Worm (Caenorhabditis elegans) whole organism, L2 larva: Measurements from ENCODE around the gene C34D10.5.

ENCODE experiments used
- ZK546.5 ChIP-seq: sonication (generic microtip); optimal IDR thresholded peaks from 2 replicates; lab custom pipeline; 2017; ENCODE audit warnings: missing biosample characterization, missing genetic modification characterization
- egl-27 ChIP-seq: sonication (generic microtip); optimal IDR thresholded peaks from 3 replicates; lab custom pipeline; 2017; ENCODE audit warnings: missing biosample characterization, missing genetic modification reagents, missing genetic modification characterization
- elt-3 ChIP-seq: sonication (generic microtip); optimal IDR thresholded peaks from 2 replicates; lab custom pipeline; 2017; ENCODE audit warnings: missing biosample characterization, missing genetic modification characterization
- lin-39 ChIP-seq: fragments of 150-350 bp; optimal IDR thresholded peaks from 2 replicates; lab custom pipeline; 2014; ENCODE audit warnings: missing biosample characterization, missing genetic modification reagents, missing genetic modification characterization
- mdl-1 ChIP-seq, 2 experiments: fragments of 150-350 bp in 1 of 2; sonication (generic microtip) in 1 of 2; optimal IDR thresholded peaks; 2 replicates each; lab custom pipeline; 2017; ENCODE audit warnings: missing biosample characterization in 2 of 2, missing genetic modification characterization in 2 of 2
- nhr-11 ChIP-seq: fragments of 150-350 bp; optimal IDR thresholded peaks from 2 replicates; lab custom pipeline; 2014; ENCODE audit warnings: missing biosample characterization, missing genetic modification characterization
- nhr-237 ChIP-seq: fragments of 150-350 bp; optimal IDR thresholded peaks from 2 replicates; lab custom pipeline; 2014; ENCODE audit warnings: missing biosample characterization, missing genetic modification characterization
- nhr-25 ChIP-seq: fragments of 150-350 bp; sonication (generic microtip); optimal IDR thresholded peaks from 3 replicates; lab custom pipeline; 2014; ENCODE audit warnings: missing biosample characterization, missing genetic modification characterization
- nhr-6 ChIP-seq: fragments of 150-350 bp; optimal IDR thresholded peaks from 2 replicates; lab custom pipeline; 2014; ENCODE audit warnings: missing biosample characterization, missing genetic modification characterization
- peb-1 ChIP-seq: fragments of 150-350 bp; optimal IDR thresholded peaks from 2 replicates; lab custom pipeline; 2014; ENCODE audit warnings: missing biosample characterization, missing genetic modification characterization
- skn-1 ChIP-seq: sonication (generic microtip); optimal IDR thresholded peaks from 2 replicates; lab custom pipeline; 2017; ENCODE audit warnings: missing biosample characterization, missing genetic modification characterization
- snpc-4 ChIP-seq: fragments of 150-350 bp; optimal IDR thresholded peaks from 2 replicates; lab custom pipeline; 2014; ENCODE audit warnings: missing biosample characterization, missing genetic modification characterization
- unc-39 ChIP-seq: fragments of 150-350 bp; optimal IDR thresholded peaks from 2 replicates; lab custom pipeline; 2014; ENCODE audit warnings: missing biosample characterization, missing genetic modification characterization
- unc-62 ChIP-seq: fragments of 150-350 bp; optimal IDR thresholded peaks from 2 replicates; lab custom pipeline; 2014; ENCODE audit warnings: missing biosample characterization, missing genetic modification reagents, missing genetic modification characterization

ce11 chrX:8040967-8041366 lies 23.1 kb downstream of the C34D10.5 start, which contains the start of gene xol-1:
- TF ChIP-seq egl-27 (tag; lab: Kevin White, UChicago), result no peak
- TF ChIP-seq mdl-1 (tag; optimal IDR thresholded peaks at IDR 0.05; lab: Kevin White, UChicago), result no peak
- no peak for TF ChIP-seq ZK546.5 (tag; lab: Kevin White, UChicago)
- no peak for TF ChIP-seq nhr-6 (tag; lab: Kevin White, UChicago)
- TF ChIP-seq nhr-25, result no peak
- no peak for TF ChIP-seq skn-1 (tag; lab: Kevin White, UChicago)
- no peak for TF ChIP-seq snpc-4 (tag; lab: Kevin White, UChicago)
- no peak for TF ChIP-seq elt-3 (tag; lab: Kevin White, UChicago)
- no peak for TF ChIP-seq nhr-11 (tag; lab: Kevin White, UChicago)
- no peak for TF ChIP-seq nhr-237 (tag; lab: Kevin White, UChicago)
- no peak for TF ChIP-seq unc-39 (tag; lab: Kevin White, UChicago)
- TF ChIP-seq lin-39 (tag; lab: Kevin White, UChicago), result no peak
- no peak for TF ChIP-seq peb-1
- no peak for TF ChIP-seq unc-62 (GFP tag; lab: Kevin White, UChicago)
